Worm (Caenorhabditis elegans): Measurements from ENCODE around the gene eco-1.

DNA sequence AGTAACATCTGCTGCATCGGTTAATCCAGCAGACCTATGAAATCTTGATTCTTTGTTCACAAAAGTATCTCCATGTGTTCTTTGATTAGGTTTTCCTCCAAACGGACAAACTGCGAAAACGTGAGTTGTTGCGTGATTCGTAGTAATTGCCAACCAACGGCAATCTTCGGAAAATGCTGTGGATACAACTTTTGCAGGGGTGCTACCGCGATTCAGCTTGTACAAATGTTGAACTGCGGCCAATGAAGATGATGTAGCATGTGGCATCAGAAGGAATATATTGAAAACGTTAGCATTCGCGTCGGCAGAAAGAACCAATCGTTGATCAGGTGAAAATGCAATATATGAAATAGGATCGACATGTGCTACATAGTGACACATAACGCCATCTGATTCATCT is 27.2 kb downstream of the eco-1 start:
- TF ChIP-seq ama-1 (optimal IDR thresholded peaks at IDR 0.05) (no peak), ceh-13 (GFP tag; optimal IDR thresholded peaks at IDR 0.05) (no peak), aly-1 (tag; optimal IDR thresholded peaks at IDR 0.05) (no peak), F13C5.2 (tag; optimal IDR thresholded peaks at IDR 0.05) (no peak), flt-1 (GFP tag; IDR thresholded peaks at IDR 0.05) (no peak), hmbx-1 (tag; optimal IDR thresholded peaks at IDR 0.05) (no peak), scrt-1 (GFP tag; IDR thresholded peaks at IDR 0.05) (no peak), B0310.2 (tag; optimal IDR thresholded peaks at IDR 0.05) (no peak), hnd-1 (tag; optimal IDR thresholded peaks at IDR 0.05) (no peak), sea-1 (GFP tag; conservative IDR thresholded peaks at IDR 0.05) (no peak), hmg-4 (GFP tag; optimal IDR thresholded peaks at IDR 0.05) (no peak), tra-4 (tag; optimal IDR thresholded peaks at IDR 0.05) (no peak), tbx-37 (GFP tag; conservative IDR thresholded peaks at IDR 0.05) (no peak)
